Worm (Caenorhabditis elegans) whole organism, L4/young adult: ENCODE data around the gene F26F2.11.

Experiments
- W03F9.2 ChIP-seq: fragments of 150-350 bp; optimal IDR thresholded peaks from 2 replicates; lab custom pipeline; 2014; ENCODE audit warnings: missing biosample characterization, missing genetic modification characterization
- dao-5 ChIP-seq: sonication (generic microtip); optimal IDR thresholded peaks from 2 replicates; lab custom pipeline; 2016; ENCODE audit warnings: missing genotype, missing genetic modification characterization, moderate library complexity, missing compliant biosample characterization
- him-1 ChIP-seq: sonication (generic microtip); optimal IDR thresholded peaks from 2 replicates; lab custom pipeline; 2016; ENCODE audit warnings: missing genotype, missing genetic modification reagents, missing genetic modification characterization, missing compliant biosample characterization

ce11 chrV:20579534-20579933 lies 16.0 kb downstream of the F26F2.11 start, which contains the start of gene F26F2.8:
- TF ChIP-seq him-1 (tag; lab: Kevin White, UChicago) (no peak), dao-5 (tag; lab: Kevin White, UChicago) (no peak), W03F9.2 (tag; lab: Kevin White, UChicago) (no peak)
